Fruit fly (Drosophila melanogaster): ENCODE data around the gene CG7888.

Gene CG7888

DNA sequence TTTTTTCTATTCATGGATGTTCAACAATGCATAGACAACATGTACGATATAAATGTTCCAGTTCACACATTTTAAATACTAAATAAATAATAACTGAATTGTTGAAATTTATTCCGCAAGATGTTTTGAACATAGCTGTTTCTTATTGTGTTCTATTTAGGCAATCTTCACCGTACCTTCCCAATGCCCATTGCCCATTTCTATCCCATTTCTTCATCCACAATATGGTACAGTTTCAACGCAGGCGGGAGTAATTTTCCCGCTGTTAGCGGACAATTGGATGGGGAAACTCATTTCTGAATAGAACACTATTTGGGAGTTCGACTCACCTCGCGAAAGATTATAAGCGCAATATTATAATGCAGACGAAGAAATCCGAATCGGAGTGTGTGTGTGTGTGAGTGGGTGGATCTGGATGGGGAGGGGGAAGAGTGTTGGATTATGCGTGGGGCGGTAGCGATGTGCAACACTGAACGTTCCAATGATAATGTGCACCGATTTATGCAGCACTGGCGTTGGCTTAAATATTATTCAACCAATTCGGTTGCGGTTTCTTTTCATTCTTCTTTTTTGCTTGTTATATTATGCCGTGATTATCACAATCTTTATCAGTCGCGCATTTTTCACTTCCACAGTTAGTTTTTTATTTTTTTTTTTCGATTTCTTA is 38.2 kb downstream of the CG7888 start (continued):
- TF ChIP-seq CG4318 (GFP tag; optimal IDR thresholded peaks at IDR 0.05) (no peak), CG6854 (GFP tag; optimal IDR thresholded peaks at IDR 0.05) (peak; percentile 18), CG10631 (GFP tag; optimal IDR thresholded peaks at IDR 0.05) (peak; percentile 67), svp (GFP tag) (peak; percentile 73), dsx (GFP tag; optimal IDR thresholded peaks at IDR 0.05; ENCODE audit: poor library complexity, severe bottlenecking) (no peak), CG7368 (GFP tag; optimal IDR thresholded peaks at IDR 0.05) (peak; percentile 54), CG6163 (GFP tag; IDR thresholded peaks at IDR 0.05) (peak; percentile 72), CG34406 (GFP tag; optimal IDR thresholded peaks at IDR 0.05) (peak; percentile 21), achi (GFP tag; optimal IDR thresholded peaks at IDR 0.05) (peak; percentile 54), vri (GFP tag; optimal IDR thresholded peaks at IDR 0.05) (peak; percentile 95), CG10669 (GFP tag; optimal IDR thresholded peaks at IDR 0.05) (peak; percentile 33), CG6276 (GFP tag; optimal IDR thresholded peaks at IDR 0.05) (no peak), acj6 (GFP tag; optimal IDR thresholded peaks at IDR 0.05) (peak; percentile 57), CG31627 (GFP tag; optimal IDR thresholded peaks at IDR 0.05) (peak; percentile 73), CG8119 (GFP tag; IDR thresholded peaks at IDR 0.05) (peak; percentile 39; the same call in 1 of the 3 replicates), CG15336 (GFP tag; IDR thresholded peaks at IDR 0.05) (0 out of 2 replicates have a peak, but pooled peaks have one; percentile 28), topi (GFP tag; optimal IDR thresholded peaks at IDR 0.05) (peak; percentile 76), esn (GFP tag; optimal IDR thresholded peaks at IDR 0.05) (peak; percentile 74), Hr38 (GFP tag; optimal IDR thresholded peaks at IDR 0.05) (no peak), CG8319 (GFP tag; optimal IDR thresholded peaks at IDR 0.05) (peak; percentile 59), Sox102F (GFP tag; optimal IDR thresholded peaks at IDR 0.05) (peak; percentile 56), CG8632 (GFP tag; optimal IDR thresholded peaks at IDR 0.05) (peak; percentile 53), Gug (GFP tag; IDR thresholded peaks at IDR 0.05) (peak; percentile 23; the same call in 1 of the 2 replicates), ss (GFP tag; optimal IDR thresholded peaks at IDR 0.05) (peak; percentile 21 to 52), Smox (GFP tag; optimal IDR thresholded peaks at IDR 0.05) (peak; percentile 59), lz (GFP tag; optimal IDR thresholded peaks at IDR 0.05) (peak; percentile 75), pdm3 (GFP tag; optimal IDR thresholded peaks at IDR 0.05) (peak; percentile 66), CG1621 (tag; optimal IDR thresholded peaks at IDR 0.05) (peak; percentile 21), Sox14 (GFP tag; optimal IDR thresholded peaks at IDR 0.05) (peak; percentile 70), salr (GFP tag; optimal IDR thresholded peaks at IDR 0.05) (peak; percentile 7 to 28), Sox15 (GFP tag; optimal IDR thresholded peaks at IDR 0.05) (peak; percentile 14), Lpt (GFP tag; optimal IDR thresholded peaks at IDR 0.05) (peak; percentile 9), net (GFP tag; optimal IDR thresholded peaks at IDR 0.05) (peak; percentile 45), Blimp-1 (GFP tag; optimal IDR thresholded peaks at IDR 0.05) (peak; percentile 15), CG6808 (GFP tag; optimal IDR thresholded peaks at IDR 0.05) (peak; percentile 51), Hr39 (GFP tag; optimal IDR thresholded peaks at IDR 0.05) (peak; percentile 59)

DNA sequence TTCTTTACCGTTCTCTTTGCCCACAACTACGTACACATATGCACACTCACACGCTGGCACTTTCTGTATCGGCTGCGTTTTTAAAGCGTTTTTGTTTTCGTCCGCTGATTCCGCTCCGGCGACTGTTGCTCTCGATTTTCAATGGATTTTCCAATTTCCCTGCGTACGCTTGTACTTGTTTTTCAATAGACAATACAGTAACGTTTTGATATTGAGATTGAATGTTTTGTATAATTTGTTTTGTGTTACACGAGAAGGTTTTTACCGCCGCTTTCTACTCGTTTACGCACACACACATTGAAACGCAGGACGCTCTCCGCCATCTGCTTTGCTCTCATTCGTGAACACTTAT is 38.8 kb downstream of the CG7888 start:
- no peak for TF ChIP-seq acj6 (GFP tag; optimal IDR thresholded peaks at IDR 0.05)
- peak; percentile 28 for TF ChIP-seq vri (GFP tag; optimal IDR thresholded peaks at IDR 0.05)

DNA sequence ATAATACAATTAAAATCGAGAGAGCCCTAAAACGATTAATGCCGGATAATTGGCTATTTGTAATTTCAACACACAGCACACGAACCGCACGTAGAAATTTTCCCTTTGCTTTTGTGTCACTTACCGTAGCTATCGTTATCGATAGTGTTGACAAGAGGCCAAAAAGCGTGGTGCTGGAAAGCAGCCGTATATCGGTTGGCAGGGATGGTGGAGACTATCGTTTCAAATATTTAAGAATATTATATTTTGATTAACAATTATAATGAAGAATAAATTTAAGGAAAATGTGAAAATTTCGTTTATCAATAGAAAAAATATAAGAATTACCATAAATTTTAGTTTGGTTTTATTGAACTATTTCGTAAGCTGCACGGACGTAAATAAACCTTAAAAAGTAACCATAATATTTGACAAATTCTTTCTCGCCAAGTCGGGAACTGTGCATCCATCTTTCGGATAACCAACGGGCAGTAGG is 39.2 kb downstream of the CG7888 start, which contains the start of gene JIL-1:
JIL-1 (minus strand) TSS at position 148 of the 475 bp plus-strand sequence.
- TF ChIP-seq CG10631 (GFP tag; optimal IDR thresholded peaks at IDR 0.05) (peak; percentile 53), Hr39 (GFP tag; optimal IDR thresholded peaks at IDR 0.05) (peak; percentile 48), esn (GFP tag; optimal IDR thresholded peaks at IDR 0.05) (peak; percentile 66), acj6 (GFP tag; optimal IDR thresholded peaks at IDR 0.05) (peak; percentile 39), CG4318 (GFP tag; optimal IDR thresholded peaks at IDR 0.05) (no peak), topi (GFP tag; optimal IDR thresholded peaks at IDR 0.05) (peak; percentile 41), dac (GFP tag; optimal IDR thresholded peaks at IDR 0.05) (no peak), Met (GFP tag; optimal IDR thresholded peaks at IDR 0.05) (peak; percentile 53), CG8119 (GFP tag; IDR thresholded peaks at IDR 0.05) (no peak), achi (GFP tag; optimal IDR thresholded peaks at IDR 0.05) (peak; percentile 41), CG7368 (GFP tag; optimal IDR thresholded peaks at IDR 0.05) (peak; percentile 20), CG6276 (GFP tag; optimal IDR thresholded peaks at IDR 0.05) (no peak), CG8319 (GFP tag; optimal IDR thresholded peaks at IDR 0.05) (no peak), CG10669 (GFP tag; optimal IDR thresholded peaks at IDR 0.05) (peak; percentile 25), ss (GFP tag; optimal IDR thresholded peaks at IDR 0.05) (peak in 1 of 2 experiments; percentile 26), Sox102F (GFP tag; optimal IDR thresholded peaks at IDR 0.05) (peak; percentile 62), Eip93F (GFP tag; optimal IDR thresholded peaks at IDR 0.05) (peak; percentile 52), salr (GFP tag; optimal IDR thresholded peaks at IDR 0.05) (no peak), Eip75B (GFP tag; optimal IDR thresholded peaks at IDR 0.05) (peak; percentile 41), Sox15 (GFP tag; optimal IDR thresholded peaks at IDR 0.05) (peak; percentile 23), CG31627 (GFP tag; optimal IDR thresholded peaks at IDR 0.05) (peak; percentile 56), Hr4 (GFP tag; optimal IDR thresholded peaks at IDR 0.05) (peak; percentile 34), CG3919 (GFP tag; optimal IDR thresholded peaks at IDR 0.05) (peak; percentile 57), lz (GFP tag; optimal IDR thresholded peaks at IDR 0.05) (peak; percentile 72), CG6163 (GFP tag; IDR thresholded peaks at IDR 0.05) (peak; percentile 64), CG9139 (GFP tag; optimal IDR thresholded peaks at IDR 0.05) (no peak), eg (GFP tag; IDR thresholded peaks at IDR 0.05) (peak; percentile 62), CG1621 (tag; optimal IDR thresholded peaks at IDR 0.05) (no peak), CG6808 (GFP tag; optimal IDR thresholded peaks at IDR 0.05) (no peak)
